Fruit fly (Drosophila melanogaster) whole organism, embryonic: ENCODE results near the gene Cpr65Ea.

Source experiments
- Atf-2 ChIP-seq: fragments of 200-800 bp; sonication (Bioruptor generic); optimal IDR thresholded peaks from 2 replicates; lab custom pipeline; 2016; ENCODE audit warnings: missing biosample characterization, missing genetic modification characterization
- Bgb ChIP-seq: fragments of 200-800 bp; sonication (Bioruptor generic); IDR thresholded peaks from 2 replicates; pipeline ENCODE4 v1.3.6; 2022; ENCODE audit warnings: missing biosample characterization, missing genetic modification characterization; ENCODE audit not compliant: partially characterized antibody
- Bteb2 ChIP-seq: fragments of 200-800 bp; sonication (Bioruptor generic); optimal IDR thresholded peaks from 2 replicates; lab custom pipeline; 2016; ENCODE audit warnings: missing biosample characterization, missing genetic modification characterization
- CG10543 ChIP-seq: fragments of 200-800 bp; sonication (Bioruptor generic); optimal IDR thresholded peaks from 3 replicates; lab custom pipeline; 2017; ENCODE audit warnings: missing biosample characterization, mild to moderate bottlenecking, missing genetic modification characterization, moderate library complexity
- CG13624 ChIP-seq: fragments of 200-800 bp; sonication (Bioruptor generic); optimal IDR thresholded peaks from 2 replicates; lab custom pipeline; 2016; ENCODE audit warnings: missing biosample characterization, missing genetic modification characterization
- CG13894 ChIP-seq: fragments of 200-800 bp; sonication (Bioruptor generic); optimal IDR thresholded peaks from 3 replicates; lab custom pipeline; 2018; ENCODE audit warnings: missing biosample characterization, mild to moderate bottlenecking, missing genetic modification characterization, moderate library complexity
- CG15479 ChIP-seq: fragments of 200-800 bp; sonication (Bioruptor generic); optimal IDR thresholded peaks from 3 replicates; lab custom pipeline; 2019; ENCODE audit warnings: missing biosample characterization, mild to moderate bottlenecking, missing genetic modification characterization, moderate library complexity
- CG32767 ChIP-seq: fragments of 200-800 bp; sonication (Bioruptor generic); IDR thresholded peaks from 2 replicates; pipeline ENCODE4 v1.3.6; 2022; ENCODE audit warnings: missing biosample characterization, missing genetic modification characterization
- CG42726 ChIP-seq: fragments of 200-800 bp; sonication (Bioruptor generic); IDR thresholded peaks from 2 replicates; pipeline ENCODE4 v1.3.6; 2022; ENCODE audit warnings: missing biosample characterization, missing genetic modification characterization; ENCODE audit not compliant: partially characterized antibody
- CG4282 ChIP-seq: fragments of 200-800 bp; sonication (Bioruptor generic); optimal IDR thresholded peaks from 2 replicates; lab custom pipeline; 2016; ENCODE audit warnings: missing biosample characterization, missing genetic modification characterization
- CG5180 ChIP-seq: fragments of 200-800 bp; sonication (Bioruptor generic); optimal IDR thresholded peaks from 3 replicates; lab custom pipeline; 2017; ENCODE audit warnings: missing biosample characterization, missing genetic modification characterization, mild to moderate bottlenecking, moderate library complexity, missing genetic modification reagents
- CG5245 ChIP-seq: fragments of 200-800 bp; sonication (Bioruptor generic); optimal IDR thresholded peaks from 3 replicates; lab custom pipeline; 2016; ENCODE audit warnings: missing biosample characterization, missing genetic modification characterization
- CG7357 ChIP-seq: fragments of 200-800 bp; sonication (Bioruptor generic); IDR thresholded peaks from 3 replicates; pipeline ENCODE4 v1.3.6; 2022; ENCODE audit warnings: missing biosample characterization, missing genetic modification characterization
- Ets65A ChIP-seq: fragments of 200-800 bp; sonication (Bioruptor generic); peaks from one replicate; lab custom pipeline; 2016; ENCODE audit warnings: missing biosample characterization, missing genetic modification characterization
- Gsc ChIP-seq: fragments of 200-800 bp; sonication (Bioruptor generic); IDR thresholded peaks from 2 replicates; pipeline ENCODE4 v1.3.6; 2022; ENCODE audit warnings: missing biosample characterization, missing genetic modification characterization
- Hey ChIP-seq: fragments of 200-800 bp; sonication (Bioruptor generic); optimal IDR thresholded peaks from 3 replicates; lab custom pipeline; 2018; ENCODE audit warnings: missing biosample characterization, mild to moderate bottlenecking, missing genetic modification characterization
- HmgZ ChIP-seq: fragments of 200-800 bp; sonication (Bioruptor generic); optimal IDR thresholded peaks from 2 replicates; lab custom pipeline; 2018; ENCODE audit warnings: missing biosample characterization, mild to moderate bottlenecking, missing genetic modification characterization
- Hr51 ChIP-seq, 2 experiments: fragments of 200-800 bp; sonication (Bioruptor generic); optimal IDR thresholded peaks; 2 replicates in 1 of 2; 3 replicates in 1 of 2; lab custom pipeline; 2016 to 2018; ENCODE audit warnings: missing biosample characterization in 2 of 2, missing genetic modification characterization in 2 of 2, mild to moderate bottlenecking in 1 of 2, moderate library complexity in 1 of 2
- Lhr ChIP-seq: fragments of 200-800 bp; sonication (Bioruptor generic); optimal IDR thresholded peaks from 3 replicates; lab custom pipeline; 2017; ENCODE audit warnings: mild to moderate bottlenecking, missing biosample characterization, missing genetic modification reagents, missing genetic modification characterization
- MBD-R2 ChIP-seq: fragments of 200-800 bp; sonication (Bioruptor generic); IDR thresholded peaks from 2 replicates; pipeline ENCODE4 v1.3.6; 2022; ENCODE audit warnings: missing biosample characterization, missing genetic modification characterization
- NfI ChIP-seq: fragments of 200-800 bp; sonication (Bioruptor generic); optimal IDR thresholded peaks from 3 replicates; lab custom pipeline; 2018; ENCODE audit warnings: missing biosample characterization, mild to moderate bottlenecking, missing genetic modification characterization, moderate library complexity
- Rfx ChIP-seq: fragments of 200-800 bp; sonication (Bioruptor generic); IDR thresholded peaks from 2 replicates; pipeline ENCODE4 v1.3.6; 2022; ENCODE audit warnings: missing biosample characterization, missing genetic modification characterization
- Sox102F ChIP-seq: fragments of 200-800 bp; sonication (Bioruptor generic); optimal IDR thresholded peaks from 2 replicates; lab custom pipeline; 2018; ENCODE audit warnings: missing biosample characterization, mild to moderate bottlenecking, missing genetic modification characterization, moderate library complexity
- Spps ChIP-seq: fragments of 200-800 bp; sonication (Bioruptor generic); optimal IDR thresholded peaks from 2 replicates; lab custom pipeline; 2018; ENCODE audit warnings: missing biosample characterization, mild to moderate bottlenecking, missing genetic modification characterization
- Trl ChIP-seq, 3 experiments: fragments of >200 bp in 2 of 3; fragments of 200-800 bp in 1 of 3; sonication (Bioruptor generic) in 1 of 3; optimal IDR thresholded peaks; 2 replicates in 1 of 3; 3 replicates in 2 of 3; lab custom pipeline; 2016 to 2017; ENCODE audit warnings: missing biosample characterization in 1 of 3, missing genetic modification characterization in 1 of 3
- Usf ChIP-seq: fragments of 200-800 bp; sonication (Bioruptor generic); optimal IDR thresholded peaks from 2 replicates; lab custom pipeline; 2017; ENCODE audit warnings: missing genotype, missing biosample characterization, missing genetic modification characterization
- bsh ChIP-seq, 2 experiments: fragments of 200-800 bp; sonication (Bioruptor generic); optimal IDR thresholded peaks; 2 replicates each; lab custom pipeline; 2017 to 2018; ENCODE audit warnings: mild to moderate bottlenecking in 2 of 2, missing biosample characterization in 2 of 2, missing genetic modification characterization in 2 of 2, moderate library complexity in 1 of 2
- cad ChIP-seq: fragments of >200 bp; optimal IDR thresholded peaks from 2 replicates; lab custom pipeline; 2017; ENCODE audit warnings: missing biosample characterization, missing genetic modification characterization
- chif ChIP-seq, 2 experiments: fragments of 200-800 bp; sonication (Bioruptor generic); optimal IDR thresholded peaks; 3 replicates each; lab custom pipeline; 2016; ENCODE audit warnings: missing biosample characterization in 2 of 2, missing genetic modification characterization in 2 of 2
- gfzf ChIP-seq: fragments of 200-800 bp; sonication (Bioruptor generic); optimal IDR thresholded peaks from 2 replicates; lab custom pipeline; 2016; ENCODE audit warnings: missing biosample characterization, mild to moderate bottlenecking, missing genetic modification characterization, moderate library complexity
- hth ChIP-seq: fragments of >200 bp; optimal IDR thresholded peaks from 2 replicates; lab custom pipeline; 2017; ENCODE audit warnings: inconsistent platforms
- inv ChIP-seq: fragments of 200-800 bp; sonication (Bioruptor generic); IDR thresholded peaks from 2 replicates; pipeline ENCODE4 v1.3.6; 2022; ENCODE audit warnings: missing biosample characterization, missing genetic modification characterization; ENCODE audit not compliant: partially characterized antibody
- knrl ChIP-seq: fragments of 200-800 bp; sonication (Bioruptor generic); IDR thresholded peaks from 3 replicates; pipeline ENCODE4 v1.3.6; 2022; ENCODE audit warnings: missing biosample characterization, missing genetic modification characterization; ENCODE audit not compliant: partially characterized antibody
- nerfin-1 ChIP-seq: fragments of 200-800 bp; sonication (Bioruptor generic); optimal IDR thresholded peaks from 3 replicates; lab custom pipeline; 2019; ENCODE audit warnings: missing biosample characterization, mild to moderate bottlenecking, missing genetic modification characterization, moderate library complexity
- nom ChIP-seq: fragments of 200-800 bp; sonication (Bioruptor generic); optimal IDR thresholded peaks from 2 replicates; lab custom pipeline; 2017; ENCODE audit warnings: missing biosample characterization, missing genetic modification characterization, mild to moderate bottlenecking, moderate library complexity, missing genetic modification reagents
- oc ChIP-seq: fragments of 200-800 bp; sonication (Bioruptor generic); optimal IDR thresholded peaks from 2 replicates; lab custom pipeline; 2018; ENCODE audit warnings: missing biosample characterization, mild to moderate bottlenecking, missing genetic modification characterization, moderate library complexity
- pzg ChIP-seq: fragments of 200-800 bp; sonication (Bioruptor generic); optimal IDR thresholded peaks from 3 replicates; lab custom pipeline; 2018; ENCODE audit warnings: missing biosample characterization, mild to moderate bottlenecking, missing genetic modification characterization, moderate library complexity
- ranshi ChIP-seq: fragments of 200-800 bp; sonication (Bioruptor generic); IDR thresholded peaks from 2 replicates; pipeline ENCODE4 v1.3.6; 2022; ENCODE audit warnings: missing biosample characterization, missing genetic modification characterization
- sd ChIP-seq: fragments of 200-800 bp; sonication (Bioruptor generic); optimal IDR thresholded peaks from 3 replicates; lab custom pipeline; 2018; ENCODE audit warnings: missing biosample characterization, mild to moderate bottlenecking, missing genetic modification characterization, moderate library complexity
- sob ChIP-seq: fragments of 200-800 bp; sonication (Bioruptor generic); IDR thresholded peaks from 2 replicates; pipeline ENCODE4 v1.3.6; 2022; ENCODE audit warnings: missing biosample characterization, missing genetic modification characterization
- tll ChIP-seq, 2 experiments: fragments of 200-800 bp in 1 of 2; fragments of >200 bp in 1 of 2; sonication (Bioruptor generic) in 1 of 2; optimal IDR thresholded peaks; 2 replicates each; lab custom pipeline; 2017 to 2019; ENCODE audit warnings: missing biosample characterization in 2 of 2, missing genetic modification characterization in 2 of 2, mild to moderate bottlenecking in 1 of 2, moderate library complexity in 1 of 2
- unpg ChIP-seq: fragments of 200-800 bp; sonication (Bioruptor generic); optimal IDR thresholded peaks from 3 replicates; lab custom pipeline; 2018; ENCODE audit warnings: missing biosample characterization, mild to moderate bottlenecking, missing genetic modification characterization, moderate library complexity
- vvl ChIP-seq: fragments of 200-800 bp; sonication (Bioruptor generic); IDR thresholded peaks from 2 replicates; pipeline ENCODE4 v1.3.6; 2022; ENCODE audit warnings: missing biosample characterization, missing genetic modification characterization
- wdn ChIP-seq: fragments of 200-800 bp; sonication (Bioruptor generic); IDR thresholded peaks from 2 replicates; pipeline ENCODE4 v1.3.6; 2022; ENCODE audit warnings: missing biosample characterization, missing genetic modification characterization
- zen ChIP-seq: fragments of 200-800 bp; sonication (Bioruptor generic); optimal IDR thresholded peaks from 3 replicates; lab custom pipeline; 2018; ENCODE audit warnings: missing biosample characterization, mild to moderate bottlenecking, missing genetic modification characterization, moderate library complexity
- zfh2 ChIP-seq: fragments of 200-800 bp; sonication (Bioruptor generic); optimal IDR thresholded peaks from 2 replicates; lab custom pipeline; 2016; ENCODE audit warnings: missing biosample characterization, missing genetic modification characterization

Cpr65Ea gene

dm6 chr3L:7125289-7125955 lies 39.0 kb upstream of the Cpr65Ea start, which contains the start of the genes msl-3 and BBS1 (continued):
- TF ChIP-seq Atf-2 (GFP tag; lab: Kevin White, UChicago): no peak
- peak; percentile 59 for TF ChIP-seq knrl (GFP tag; lab: Robert Waterston, UW)
- peak; percentile 40 for TF ChIP-seq HmgZ
- no peak for TF ChIP-seq Hr51 (GFP tag; optimal IDR thresholded peaks at IDR 0.05; lab: Kevin White, UChicago)
- TF ChIP-seq sob: peak; percentile 33; the same call in 1 of the 2 replicates
- TF ChIP-seq Rfx (GFP tag; lab: Robert Waterston, UW): 0 out of 2 replicates have a peak, but pooled peaks have one; percentile 4
- no peak for TF ChIP-seq oc (tag; lab: Kevin White, UChicago)
- TF ChIP-seq Usf (GFP tag; lab: Kevin White, UChicago): no peak
- no peak for TF ChIP-seq nerfin-1 (tag; lab: Kevin White, UChicago)
- TF ChIP-seq wdn (GFP tag; lab: Robert Waterston, UW): no peak
- TF ChIP-seq CG42726 (GFP tag; lab: Robert Waterston, UW): no peak
- peak; percentile 28 for TF ChIP-seq Lhr (GFP tag; lab: Kevin White, UChicago)
- no peak for TF ChIP-seq Bteb2 (GFP tag; lab: Kevin White, UChicago)
- peak; percentile 86 for TF ChIP-seq pzg (GFP tag; lab: Kevin White, UChicago)
- TF ChIP-seq zen (tag; lab: Kevin White, UChicago): peak; percentile 28
- no peak for TF ChIP-seq NfI
- TF ChIP-seq inv (GFP tag; lab: Robert Waterston, UW): peak; percentile 33; the same call in 1 of the 2 replicates
- TF ChIP-seq Gsc (GFP tag; lab: Robert Waterston, UW): no peak

dm6 chr3L:7122136-7122535 lies 35.7 kb upstream of the Cpr65Ea start:
- TF ChIP-seq Ets65A (GFP tag; lab: Kevin White, UChicago): peak; percentile 91
- TF ChIP-seq Sox102F (GFP tag; lab: Kevin White, UChicago): no peak
- no peak for TF ChIP-seq nom (GFP tag; lab: Kevin White, UChicago)

- TF ChIP-seq CG5245 (GFP tag; lab: Kevin White, UChicago) (no peak), CG15479 (GFP tag; lab: Kevin White, UChicago) (no peak), CG13624 (GFP tag; lab: Kevin White, UChicago) (peak; percentile 64), Spps (tag; lab: Kevin White, UChicago) (no peak), zfh2 (GFP tag; lab: Kevin White, UChicago) (no peak), CG13894 (peak; percentile 48), cad (no peak), Hey (tag; lab: Kevin White, UChicago) (no peak), bsh (GFP tag; optimal IDR thresholded peaks at IDR 0.05; lab: Kevin White, UChicago) (no peak), CG7357 (GFP tag; lab: Robert Waterston, UW) (no peak), CG4282 (GFP tag; lab: Kevin White, UChicago) (no peak), hth (no peak), vvl (GFP tag; lab: Robert Waterston, UW) (0 out of 2 replicates have a peak, but pooled peaks have one; percentile 39), Bgb (no peak), unpg (GFP tag; lab: Kevin White, UChicago) (no peak), CG5180 (GFP tag; lab: Kevin White, UChicago) (no peak), ranshi (GFP tag; lab: Robert Waterston, UW) (no peak), CG32767 (no peak), tll (GFP tag; optimal IDR thresholded peaks at IDR 0.05; lab: Kevin White, UChicago) (no peak), chif (GFP tag; optimal IDR thresholded peaks at IDR 0.05; lab: Kevin White, UChicago) (no peak), sd (peak; percentile 94), gfzf (no peak), CG10543 (GFP tag; lab: Kevin White, UChicago) (peak; percentile 5), Trl (optimal IDR thresholded peaks at IDR 0.05; lab: Kevin White, UChicago) (no peak), Trl (GFP tag; optimal IDR thresholded peaks at IDR 0.05; lab: Kevin White, UChicago) (no peak), MBD-R2 (GFP tag; lab: Robert Waterston, UW) (0 out of 2 replicates have a peak, but pooled peaks have one; percentile 7)
Measured at dm6 chr3L:7115944-7116343, 29.5 kb upstream of the Cpr65Ea start.
